Worm (Caenorhabditis elegans): ENCODE data around the gene droe-8.
A peak's percentile ranks its signal among the peaks of the same experiment; 100 is the strongest.

droe-8 gene

ce11 chrV:8769154-8769553, 42.8 kb downstream of the droe-8 start (continued):
- no peak for TF ChIP-seq lin-29 (GFP tag; IDR thresholded peaks at IDR 0.05)
- no peak for TF ChIP-seq skn-1 (tag; optimal IDR thresholded peaks at IDR 0.05)
- peak; percentile 66; the same call in 1 of the 2 replicates for TF ChIP-seq php-3 (GFP tag; IDR thresholded peaks at IDR 0.05)
- TF ChIP-seq daf-16 (GFP tag; optimal IDR thresholded peaks at IDR 0.05) = peak in 1 of 2 experiments; percentile 12
- peak; percentile 80 for TF ChIP-seq daf-16 (tag; optimal IDR thresholded peaks at IDR 0.05)
- TF ChIP-seq dmd-9 (GFP tag; IDR thresholded peaks at IDR 0.05) = no peak
- TF ChIP-seq madf-5 (GFP tag; IDR thresholded peaks at IDR 0.05) = no peak
- peak; percentile 80 for TF ChIP-seq dve-1 (tag; optimal IDR thresholded peaks at IDR 0.05; ENCODE audit: insufficient read depth)
- peak; percentile 26 for TF ChIP-seq T20F7.1 (GFP tag; optimal IDR thresholded peaks at IDR 0.05)
- TF ChIP-seq F37D6.2 (tag; optimal IDR thresholded peaks at IDR 0.05) = no peak
- no peak for TF ChIP-seq pha-4 (GFP tag; IDR thresholded peaks at IDR 0.05)
- no peak for TF ChIP-seq pha-4 (tag; optimal IDR thresholded peaks at IDR 0.05)
- no peak for TF ChIP-seq R02D3.7 (tag; optimal IDR thresholded peaks at IDR 0.05)
- no peak for TF ChIP-seq nhr-42 (GFP tag; IDR thresholded peaks at IDR 0.05)
- TF ChIP-seq nhr-41 (GFP tag; IDR thresholded peaks at IDR 0.05) = no peak
- TF ChIP-seq F44E2.7 (GFP tag; IDR thresholded peaks at IDR 0.05) = no peak
- TF ChIP-seq lir-3 (tag; optimal IDR thresholded peaks at IDR 0.05) = no peak

ce11 chrV:8771599-8771998, 45.3 kb downstream of the droe-8 start, which contains the start of gene srx-115:
TSS of gene srx-115 (plus strand) at chrV:8771899.
- TF ChIP-seq fkh-10 (GFP tag; optimal IDR thresholded peaks at IDR 0.05) (no peak), ctbp-1 (GFP tag; IDR thresholded peaks at IDR 0.05) (no peak), mdt-29 (GFP tag; IDR thresholded peaks at IDR 0.05) (no peak), Y5F2A.4 (GFP tag; optimal IDR thresholded peaks at IDR 0.05) (no peak), arid-1 (GFP tag; conservative IDR thresholded peaks at IDR 0.05) (no peak), zfp-3 (GFP tag; conservative IDR thresholded peaks at IDR 0.05) (no peak), skn-1 (tag; optimal IDR thresholded peaks at IDR 0.05) (no peak), duxl-1 (tag; optimal IDR thresholded peaks at IDR 0.05; ENCODE audit: poor library complexity) (no peak), rbr-2 (tag; optimal IDR thresholded peaks at IDR 0.05) (no peak), ces-1 (GFP tag; optimal IDR thresholded peaks at IDR 0.05) (no peak), lim-7 (GFP tag; IDR thresholded peaks at IDR 0.05) (no peak), mxl-2 (GFP tag; conservative IDR thresholded peaks at IDR 0.05) (no peak), sdz-12 (GFP tag; optimal IDR thresholded peaks at IDR 0.05) (no peak), spr-3 (GFP tag; optimal IDR thresholded peaks at IDR 0.05) (no peak)

- no peak for TF ChIP-seq lin-38 (GFP tag; IDR thresholded peaks at IDR 0.05)
- TF ChIP-seq hif-1 (tag; optimal IDR thresholded peaks at IDR 0.05) = no peak
- no peak for TF ChIP-seq dmd-8 (GFP tag; IDR thresholded peaks at IDR 0.05)
- TF ChIP-seq hlh-30 (tag; optimal IDR thresholded peaks at IDR 0.05; ENCODE audit: insufficient read depth) = peak; percentile 73
- no peak for TF ChIP-seq T20F7.1 (GFP tag; optimal IDR thresholded peaks at IDR 0.05)
- no peak for TF ChIP-seq tra-1 (GFP tag; IDR thresholded peaks at IDR 0.05)
- no peak for TF ChIP-seq ctbp-1 (GFP tag; IDR thresholded peaks at IDR 0.05)
- no peak for TF ChIP-seq ama-1 (optimal IDR thresholded peaks at IDR 0.05)
- TF ChIP-seq lim-7 (GFP tag; IDR thresholded peaks at IDR 0.05) = no peak
- TF ChIP-seq R02D3.7 (tag; optimal IDR thresholded peaks at IDR 0.05) = no peak
- peak; percentile 35 for TF ChIP-seq mep-1 (tag; optimal IDR thresholded peaks at IDR 0.05)
- TF ChIP-seq mdl-1 (tag; optimal IDR thresholded peaks at IDR 0.05) = peak in 1 of 2 experiments; percentile 30
- TF ChIP-seq dpl-1 (GFP tag; optimal IDR thresholded peaks at IDR 0.05) = no peak
- TF ChIP-seq zag-1 (tag; optimal IDR thresholded peaks at IDR 0.05) = no peak
- TF ChIP-seq ceh-32 (tag; optimal IDR thresholded peaks at IDR 0.05; ENCODE audit: poor library complexity) = no peak
- TF ChIP-seq nhr-28 (tag; optimal IDR thresholded peaks at IDR 0.05) = peak; percentile 33
- no peak for TF ChIP-seq fkh-10 (GFP tag; optimal IDR thresholded peaks at IDR 0.05)
- TF ChIP-seq nhr-237 (tag; optimal IDR thresholded peaks at IDR 0.05) = no peak
- no peak for TF ChIP-seq lin-13 (GFP tag; optimal IDR thresholded peaks at IDR 0.05)
- no peak for TF ChIP-seq vab-7 (GFP tag; IDR thresholded peaks at IDR 0.05)
- no peak for TF ChIP-seq fos-1 (tag; optimal IDR thresholded peaks at IDR 0.05)
- peak; percentile 2 for TF ChIP-seq rbr-2 (tag; optimal IDR thresholded peaks at IDR 0.05)
- peak; percentile 47 for TF ChIP-seq pqm-1 (tag; optimal IDR thresholded peaks at IDR 0.05)
- no peak for TF ChIP-seq daf-16 (GFP tag; optimal IDR thresholded peaks at IDR 0.05)
- peak; percentile 90 for TF ChIP-seq daf-16 (tag; optimal IDR thresholded peaks at IDR 0.05)
- no peak for TF ChIP-seq F10B5.3 (tag; optimal IDR thresholded peaks at IDR 0.05)
Measured at ce11 chrV:8773826-8774382, 47.6 kb downstream of the droe-8 start, which contains the start of gene B0507.2. TSS of gene B0507.2 (plus strand) at chrV:8774332.

Measured in whole organism, L4 larva.